Fruit fly (Drosophila melanogaster): Measurements from ENCODE around the gene CG17991.
A peak's percentile ranks its signal among the peaks of the same experiment; 100 is the strongest.

- TF ChIP-seq CG6854 (GFP tag; optimal IDR thresholded peaks at IDR 0.05), result peak; percentile 70
- TF ChIP-seq Blimp-1 (GFP tag; optimal IDR thresholded peaks at IDR 0.05), result no peak
- TF ChIP-seq Hr39 (GFP tag; optimal IDR thresholded peaks at IDR 0.05), result no peak
- TF ChIP-seq Eip75B (GFP tag; optimal IDR thresholded peaks at IDR 0.05), result no peak
- TF ChIP-seq OdsH (GFP tag; optimal IDR thresholded peaks at IDR 0.05), result no peak
- no peak for TF ChIP-seq CG34406 (GFP tag; optimal IDR thresholded peaks at IDR 0.05)
- no peak for TF ChIP-seq CG8632 (GFP tag; optimal IDR thresholded peaks at IDR 0.05)
- TF ChIP-seq CG6792 (GFP tag; optimal IDR thresholded peaks at IDR 0.05), result no peak
- TF ChIP-seq CG8319 (GFP tag; optimal IDR thresholded peaks at IDR 0.05), result no peak
- TF ChIP-seq Eip78C (GFP tag), result no peak
These were observed 22.3 kb upstream of the CG17991 start for dm6 chr3R:27218814-27219213.
